Worm (Caenorhabditis elegans): Measurements from ENCODE around the gene hif-1.

- TF ChIP-seq pha-4 (tag; optimal IDR thresholded peaks at IDR 0.05) (peak; percentile 65), unc-39 (tag; optimal IDR thresholded peaks at IDR 0.05) (no peak), lin-39 (tag; optimal IDR thresholded peaks at IDR 0.05) (no peak), unc-62 (GFP tag; optimal IDR thresholded peaks at IDR 0.05) (no peak), nhr-11 (tag; optimal IDR thresholded peaks at IDR 0.05) (no peak), zag-1 (tag; optimal IDR thresholded peaks at IDR 0.05) (no peak), nhr-237 (tag; optimal IDR thresholded peaks at IDR 0.05) (no peak), skn-1 (tag; optimal IDR thresholded peaks at IDR 0.05) (no peak)
Observed at ce11 chrV:20755494-20755893, 24.7 kb upstream of the hif-1 start.

All from whole organism, L3 larva.